Worm (Caenorhabditis elegans): ENCODE results near the gene srv-34.

DNA sequence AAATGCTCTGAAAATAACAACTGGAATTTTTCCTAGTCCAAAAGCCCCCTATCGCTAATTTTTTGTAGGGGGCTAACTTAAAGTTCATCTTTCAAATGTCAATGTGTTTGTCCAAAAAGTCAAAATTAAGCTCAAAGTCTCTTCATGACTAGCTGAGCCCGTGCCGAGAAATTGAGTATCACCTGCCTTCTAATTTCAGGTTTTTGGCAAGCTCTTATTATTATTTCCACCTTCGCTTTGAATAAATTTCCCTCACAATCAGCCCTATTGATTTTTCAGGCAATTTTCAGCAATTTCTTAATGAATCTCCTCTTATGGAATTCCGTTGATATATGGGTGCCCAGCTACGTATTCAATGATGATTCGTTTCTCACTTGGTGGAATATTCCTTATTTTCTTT lies 24.8 kb upstream of the srv-34 start, which contains the start of gene sre-36:
- TF ChIP-seq ztf-22 (GFP tag; optimal IDR thresholded peaks at IDR 0.05) = no peak
- TF ChIP-seq B0261.1 (tag; optimal IDR thresholded peaks at IDR 0.05) = no peak
- no peak for TF ChIP-seq nhr-90 (tag; optimal IDR thresholded peaks at IDR 0.05)
- no peak for TF ChIP-seq efl-1 (GFP tag; optimal IDR thresholded peaks at IDR 0.05)
- no peak for TF ChIP-seq attf-5 (GFP tag; optimal IDR thresholded peaks at IDR 0.05)
- TF ChIP-seq mcd-1 (GFP tag; IDR thresholded peaks at IDR 0.05) = no peak
- TF ChIP-seq F57A8.1 (GFP tag; optimal IDR thresholded peaks at IDR 0.05) = no peak
- TF ChIP-seq pha-4 (tag; optimal IDR thresholded peaks at IDR 0.05) = no peak
- TF ChIP-seq unc-62 (GFP tag; optimal IDR thresholded peaks at IDR 0.05) = no peak
- no peak for TF ChIP-seq sea-2 (GFP tag; IDR thresholded peaks at IDR 0.05)
- TF ChIP-seq fkh-3 (tag; optimal IDR thresholded peaks at IDR 0.05) = no peak
- TF ChIP-seq C17E4.6 (GFP tag; IDR thresholded peaks at IDR 0.05) = no peak
- TF ChIP-seq nfya-1 (tag; optimal IDR thresholded peaks at IDR 0.05; ENCODE audit: borderline replicate concordance, insufficient read depth) = no peak
- no peak for TF ChIP-seq ztf-3 (GFP tag; optimal IDR thresholded peaks at IDR 0.05)
